Fruit fly (Drosophila melanogaster): ENCODE data around the gene CG3638.
A peak's percentile ranks its signal among the peaks of the same experiment; 100 is the strongest.

The CG3638 gene

DNA sequence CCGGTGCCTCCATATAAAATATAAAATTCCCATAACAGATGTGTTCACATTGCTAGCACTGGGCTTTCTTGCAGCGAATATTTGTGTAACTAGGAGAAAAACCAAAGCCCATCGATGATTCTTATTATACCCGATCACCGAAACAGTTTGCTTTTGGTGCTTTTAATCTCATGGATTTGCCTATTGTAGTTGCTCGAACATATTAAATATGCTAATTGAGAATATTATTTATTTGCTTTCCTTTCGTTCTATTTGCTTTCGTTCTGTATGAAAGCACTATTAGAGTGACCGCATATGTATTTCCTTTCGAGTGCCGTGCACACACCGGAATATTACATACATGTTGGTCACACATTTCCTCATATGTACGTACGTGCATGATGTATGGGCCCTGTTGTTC lies 34.2 kb upstream of the CG3638 start (continued):
- TF ChIP-seq dmrt99B (tag; optimal IDR thresholded peaks at IDR 0.05) (peak; percentile 62), CG16815 (GFP tag; optimal IDR thresholded peaks at IDR 0.05) (peak; percentile 10), Dek (tag; optimal IDR thresholded peaks at IDR 0.05) (peak; percentile 37), CG1603 (tag; optimal IDR thresholded peaks at IDR 0.05) (peak; percentile 26), Fer1 (GFP tag; optimal IDR thresholded peaks at IDR 0.05) (peak; percentile 49), Gug (GFP tag; IDR thresholded peaks at IDR 0.05) (0 out of 4 replicates have a peak, but pooled peaks have one; percentile 11), dysf (GFP tag; IDR thresholded peaks at IDR 0.05) (peak; percentile 65), ranshi (GFP tag; IDR thresholded peaks at IDR 0.05) (no peak), NK7.1 (GFP tag; optimal IDR thresholded peaks at IDR 0.05) (no peak), Dll (GFP tag; IDR thresholded peaks at IDR 0.05; ENCODE audit: partially characterized antibody) (no peak), Doc2 (GFP tag; IDR thresholded peaks at IDR 0.05) (no peak), CG34422 (GFP tag; IDR thresholded peaks at IDR 0.05) (no peak), Hr39 (optimal IDR thresholded peaks at IDR 0.05) (no peak), Hr51 (GFP tag; optimal IDR thresholded peaks at IDR 0.05) (peak; percentile 7 to 50), CG7839 (tag; optimal IDR thresholded peaks at IDR 0.05) (peak; percentile 70), hb (GFP tag; IDR thresholded peaks at IDR 0.05; ENCODE audit: partially characterized antibody) (no peak), fu2 (GFP tag; optimal IDR thresholded peaks at IDR 0.05) (no peak), CG14860 (GFP tag; IDR thresholded peaks at IDR 0.05; ENCODE audit: partially characterized antibody) (no peak), CG32767 (GFP tag; IDR thresholded peaks at IDR 0.05) (no peak), fd3F (GFP tag; optimal IDR thresholded peaks at IDR 0.05) (peak; percentile 18), Kr (GFP tag; optimal IDR thresholded peaks at IDR 0.05) (no peak), CG42726 (GFP tag; IDR thresholded peaks at IDR 0.05; ENCODE audit: partially characterized antibody) (no peak), CG9727 (GFP tag; optimal IDR thresholded peaks at IDR 0.05) (peak; percentile 53), CG11695 (GFP tag; IDR thresholded peaks at IDR 0.05) (peak; percentile 34; the same call in 1 of the 3 replicates), CG14014 (GFP tag; IDR thresholded peaks at IDR 0.05) (peak; percentile 30; the same call in 1 of the 2 replicates), ems (GFP tag; optimal IDR thresholded peaks at IDR 0.05) (no peak), dpn (GFP tag; optimal IDR thresholded peaks at IDR 0.05) (no peak), Hmx (GFP tag; optimal IDR thresholded peaks at IDR 0.05) (no peak), Asciz (GFP tag; optimal IDR thresholded peaks at IDR 0.05) (no peak), CG17385 (GFP tag; optimal IDR thresholded peaks at IDR 0.05) (peak; percentile 43), cad (GFP tag; optimal IDR thresholded peaks at IDR 0.05) (no peak), MTF-1 (GFP tag; optimal IDR thresholded peaks at IDR 0.05; ENCODE audit: borderline replicate concordance) (no peak), BtbVII (GFP tag; optimal IDR thresholded peaks at IDR 0.05) (peak; percentile 62), CG5245 (GFP tag; optimal IDR thresholded peaks at IDR 0.05) (no peak), Xrp1 (GFP tag; IDR thresholded peaks at IDR 0.05) (peak; percentile 56), CG4617 (GFP tag; optimal IDR thresholded peaks at IDR 0.05; ENCODE audit: borderline replicate concordance) (no peak), Sox102F (GFP tag; optimal IDR thresholded peaks at IDR 0.05) (peak; percentile 13), Adf1 (GFP tag; IDR thresholded peaks at IDR 0.05) (no peak), Sox100B (GFP tag; optimal IDR thresholded peaks at IDR 0.05) (peak; percentile 50), BEAF-32 (GFP tag; optimal IDR thresholded peaks at IDR 0.05) (no peak), cwo (GFP tag; optimal IDR thresholded peaks at IDR 0.05) (peak; percentile 43), ewg (GFP tag; optimal IDR thresholded peaks at IDR 0.05) (no peak), tap (tag; optimal IDR thresholded peaks at IDR 0.05) (peak; percentile 29), en (GFP tag; optimal IDR thresholded peaks at IDR 0.05) (no peak), CTCF (GFP tag; optimal IDR thresholded peaks at IDR 0.05) (no peak), Lpt (GFP tag; optimal IDR thresholded peaks at IDR 0.05) (no peak), CG4854 (GFP tag; optimal IDR thresholded peaks at IDR 0.05) (no peak), CG15269 (tag; optimal IDR thresholded peaks at IDR 0.05) (peak; percentile 67), CG13296 (GFP tag; optimal IDR thresholded peaks at IDR 0.05) (peak; percentile 38), prd (optimal IDR thresholded peaks at IDR 0.05) (no peak), prd (GFP tag; IDR thresholded peaks at IDR 0.05) (peak; percentile 50; the same call in 2 of the 3 replicates)

All from whole organism, embryonic.